Worm (Caenorhabditis elegans): ENCODE results near the gene srx-76.

DNA sequence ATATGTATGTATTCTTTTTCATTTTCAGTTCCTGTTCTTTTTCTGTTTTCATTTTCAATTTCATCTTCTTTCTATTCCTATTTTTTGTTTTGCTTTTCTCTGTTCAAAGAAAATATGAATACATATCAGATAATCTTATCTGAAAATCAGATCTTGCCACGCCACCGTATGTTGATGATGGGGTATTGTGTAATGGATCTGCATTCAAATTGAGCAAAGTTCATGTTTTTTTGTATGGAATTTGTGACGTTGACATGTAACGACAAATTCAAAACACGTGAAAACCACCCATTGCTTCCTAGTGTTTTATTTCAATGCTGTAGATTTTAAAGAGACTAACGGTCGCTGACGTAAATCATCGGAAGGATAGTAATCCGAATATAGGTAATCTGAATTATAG is 33.3 kb upstream of the srx-76 start:
- TF ChIP-seq snpc-4 (tag; optimal IDR thresholded peaks at IDR 0.05) (no peak), nhr-237 (tag; optimal IDR thresholded peaks at IDR 0.05) (no peak), nhr-11 (tag; optimal IDR thresholded peaks at IDR 0.05) (no peak)

Measured in whole organism, L2 larva.